Fruit fly (Drosophila melanogaster) whole organism, embryonic: ENCODE data around the gene caz.

Experiments used
- B-H2 ChIP-seq: fragments of 200-800 bp; sonication (Bioruptor generic); optimal IDR thresholded peaks from 2 replicates; lab custom pipeline; 2018; ENCODE audit warnings: missing biosample characterization, mild to moderate bottlenecking, missing genetic modification characterization
- CG10147 ChIP-seq: fragments of 200-800 bp; sonication (Bioruptor generic); optimal IDR thresholded peaks from 2 replicates; lab custom pipeline; 2019; ENCODE audit warnings: missing biosample characterization, mild to moderate bottlenecking, missing genetic modification characterization, moderate library complexity
- CG10267 ChIP-seq: fragments of 200-800 bp; sonication (Bioruptor generic); optimal IDR thresholded peaks from 2 replicates; lab custom pipeline; 2018; ENCODE audit warnings: missing biosample characterization, mild to moderate bottlenecking, missing genetic modification characterization, moderate library complexity
- CG10274 ChIP-seq: fragments of 200-800 bp; sonication (Bioruptor generic); optimal IDR thresholded peaks from 3 replicates; lab custom pipeline; 2017; ENCODE audit warnings: missing biosample characterization, mild to moderate bottlenecking, missing genetic modification characterization
- CG12769 ChIP-seq: fragments of 200-800 bp; sonication (Bioruptor generic); optimal IDR thresholded peaks from 2 replicates; lab custom pipeline; 2019; ENCODE audit warnings: missing biosample characterization, mild to moderate bottlenecking, missing genetic modification characterization, moderate library complexity
- CG13894 ChIP-seq: fragments of 200-800 bp; sonication (Bioruptor generic); optimal IDR thresholded peaks from 3 replicates; lab custom pipeline; 2018; ENCODE audit warnings: missing biosample characterization, mild to moderate bottlenecking, missing genetic modification characterization, moderate library complexity
- CG15696 ChIP-seq: fragments of 200-800 bp; sonication (Bioruptor generic); optimal IDR thresholded peaks from 2 replicates; lab custom pipeline; 2019; ENCODE audit warnings: missing biosample characterization, mild to moderate bottlenecking, missing genetic modification characterization, moderate library complexity
- CG17361 ChIP-seq: fragments of 200-800 bp; sonication (Bioruptor generic); IDR thresholded peaks from 3 replicates; pipeline ENCODE4 v1.3.6; 2022; ENCODE audit warnings: missing biosample characterization, missing genetic modification characterization
- CG30403 ChIP-seq: fragments of 200-800 bp; sonication (Bioruptor generic); optimal IDR thresholded peaks from 3 replicates; lab custom pipeline; 2016; ENCODE audit warnings: missing biosample characterization, missing genetic modification characterization
- CG33557 ChIP-seq: fragments of 200-800 bp; sonication (Bioruptor generic); optimal IDR thresholded peaks from 2 replicates; lab custom pipeline; 2019; ENCODE audit warnings: missing biosample characterization, mild to moderate bottlenecking, missing genetic modification characterization, moderate library complexity
- CG4328 ChIP-seq: fragments of 200-800 bp; sonication (Bioruptor generic); optimal IDR thresholded peaks from 3 replicates; lab custom pipeline; 2017; ENCODE audit warnings: missing biosample characterization, missing genetic modification reagents, missing genetic modification characterization
- CG6654 ChIP-seq: fragments of 200-800 bp; sonication (Bioruptor generic); optimal IDR thresholded peaks from 2 replicates; lab custom pipeline; 2017; ENCODE audit warnings: missing biosample characterization, mild to moderate bottlenecking, missing genetic modification characterization
- CG6689 ChIP-seq: fragments of 200-800 bp; sonication (Bioruptor generic); IDR thresholded peaks from 2 replicates; pipeline ENCODE4 v1.3.6; 2022; ENCODE audit warnings: missing biosample characterization, missing genetic modification characterization
- CG7928 ChIP-seq: fragments of 200-800 bp; sonication (Bioruptor generic); optimal IDR thresholded peaks from 2 replicates; lab custom pipeline; 2017; ENCODE audit warnings: missing biosample characterization, mild to moderate bottlenecking, missing genetic modification characterization
- CG8924 ChIP-seq: fragments of 200-800 bp; optimal IDR thresholded peaks from 3 replicates; lab custom pipeline; 2019; ENCODE audit warnings: missing biosample characterization, mild to moderate bottlenecking, missing genetic modification characterization, moderate library complexity
- CG9797 ChIP-seq: fragments of 200-800 bp; sonication (Bioruptor generic); optimal IDR thresholded peaks from 3 replicates; lab custom pipeline; 2018; ENCODE audit warnings: missing biosample characterization, mild to moderate bottlenecking, missing genetic modification characterization
- D ChIP-seq, 2 experiments: fragments of 200-800 bp in 1 of 2; fragments of >200 bp in 1 of 2; sonication (Bioruptor generic) in 1 of 2; optimal IDR thresholded peaks; 2 replicates in 1 of 2; 3 replicates in 1 of 2; lab custom pipeline; 2017; ENCODE audit warnings: mild to moderate bottlenecking in 1 of 2, missing biosample characterization in 1 of 2, missing genetic modification characterization in 1 of 2, missing genetic modification reagents in 1 of 2
- Dbx ChIP-seq: fragments of 200-800 bp; sonication (Bioruptor generic); IDR thresholded peaks from 3 replicates; pipeline ENCODE4 v1.3.6; 2022; ENCODE audit warnings: missing biosample characterization, missing genetic modification characterization
- Doc3 ChIP-seq: fragments of 200-800 bp; sonication (Bioruptor generic); IDR thresholded peaks from 3 replicates; pipeline ENCODE4 v1.3.6; 2022; ENCODE audit warnings: missing biosample characterization, missing genetic modification characterization; ENCODE audit not compliant: partially characterized antibody
- E2f2 ChIP-seq: fragments of 200-800 bp; sonication (Bioruptor generic); IDR thresholded peaks from 2 replicates; pipeline ENCODE4 v1.3.6; 2022; ENCODE audit warnings: missing biosample characterization, missing genetic modification characterization
- Eip74EF ChIP-seq, 2 experiments: fragments of 200-800 bp in 1 of 2; fragments of >200 bp in 1 of 2; sonication (Bioruptor generic) in 1 of 2; optimal IDR thresholded peaks; 2 replicates each; lab custom pipeline; 2017 to 2019; ENCODE audit warnings: missing biosample characterization in 2 of 2, missing genetic modification characterization in 2 of 2, mild to moderate bottlenecking in 1 of 2, moderate library complexity in 1 of 2
- HLHmδ ChIP-seq: fragments of 200-800 bp; sonication (Bioruptor generic); optimal IDR thresholded peaks from 2 replicates; lab custom pipeline; 2018; ENCODE audit warnings: missing biosample characterization, mild to moderate bottlenecking, missing genetic modification characterization, moderate library complexity
- Hand ChIP-seq: fragments of 200-800 bp; sonication (Bioruptor generic); optimal IDR thresholded peaks from 2 replicates; lab custom pipeline; 2017; ENCODE audit warnings: mild to moderate bottlenecking, missing biosample characterization, missing genetic modification reagents, missing genetic modification characterization
- MESR4 ChIP-seq: fragments of 200-800 bp; sonication (Bioruptor generic); optimal IDR thresholded peaks from 2 replicates; lab custom pipeline; 2018; ENCODE audit warnings: missing biosample characterization, mild to moderate bottlenecking, missing genetic modification characterization, moderate library complexity
- Med ChIP-seq: fragments of 200-800 bp; sonication (Bioruptor generic); peaks from one replicate; lab custom pipeline; 2016; ENCODE audit warnings: missing biosample characterization, missing genetic modification characterization, mild to moderate bottlenecking, inconsistent platforms, moderate library complexity
- Nf-YC ChIP-seq: fragments of 200-800 bp; optimal IDR thresholded peaks from 3 replicates; lab custom pipeline; 2019; ENCODE audit warnings: missing biosample characterization, mild to moderate bottlenecking, missing genetic modification characterization, moderate library complexity
- Opbp ChIP-seq: fragments of 200-800 bp; sonication (Bioruptor generic); IDR thresholded peaks from 3 replicates; pipeline ENCODE4 v1.3.6; 2022; ENCODE audit warnings: missing biosample characterization, missing genetic modification characterization; ENCODE audit not compliant: partially characterized antibody
- bab2 ChIP-seq: fragments of 200-800 bp; sonication (Bioruptor generic); optimal IDR thresholded peaks from 2 replicates; lab custom pipeline; 2016; ENCODE audit warnings: missing biosample characterization, missing genetic modification characterization
- bsh ChIP-seq, 2 experiments: fragments of 200-800 bp; sonication (Bioruptor generic); optimal IDR thresholded peaks; 2 replicates each; lab custom pipeline; 2017 to 2018; ENCODE audit warnings: mild to moderate bottlenecking in 2 of 2, missing biosample characterization in 2 of 2, missing genetic modification characterization in 2 of 2, moderate library complexity in 1 of 2
- cg ChIP-seq: fragments of 200-800 bp; sonication (Bioruptor generic); optimal IDR thresholded peaks from 3 replicates; lab custom pipeline; 2019; ENCODE audit warnings: missing biosample characterization, mild to moderate bottlenecking, missing genetic modification characterization, moderate library complexity
- chm ChIP-seq: fragments of 200-800 bp; sonication (Bioruptor generic); IDR thresholded peaks from 2 replicates; pipeline ENCODE4 v1.3.6; 2022; ENCODE audit warnings: missing biosample characterization, missing genetic modification characterization
- corto ChIP-seq: fragments of 200-800 bp; sonication (Bioruptor generic); optimal IDR thresholded peaks from 2 replicates; lab custom pipeline; 2016; ENCODE audit warnings: missing biosample characterization, mild to moderate bottlenecking, missing genetic modification characterization, moderate library complexity
- cwo ChIP-seq: fragments of 200-800 bp; sonication (Bioruptor generic); optimal IDR thresholded peaks from 3 replicates; lab custom pipeline; 2017; ENCODE audit warnings: missing biosample characterization, missing genetic modification characterization, mild to moderate bottlenecking, moderate library complexity, missing genetic modification reagents
- da ChIP-seq: fragments of 200-800 bp; sonication (Bioruptor generic); optimal IDR thresholded peaks from 2 replicates; lab custom pipeline; 2016; ENCODE audit warnings: missing biosample characterization, missing genetic modification characterization
- gcm ChIP-seq: fragments of 200-800 bp; sonication (Bioruptor generic); optimal IDR thresholded peaks from 2 replicates; lab custom pipeline; 2019; ENCODE audit warnings: missing biosample characterization, mild to moderate bottlenecking, missing genetic modification characterization, moderate library complexity
- gcm2 ChIP-seq: fragments of 200-800 bp; sonication (Bioruptor generic); optimal IDR thresholded peaks from 2 replicates; lab custom pipeline; 2016; ENCODE audit warnings: missing biosample characterization, missing genetic modification characterization
- grau ChIP-seq: fragments of 200-800 bp; optimal IDR thresholded peaks from 3 replicates; lab custom pipeline; 2019; ENCODE audit warnings: missing biosample characterization, mild to moderate bottlenecking, missing genetic modification characterization, moderate library complexity
- insv ChIP-seq, 2 experiments: fragments of 200-800 bp; sonication (Bioruptor generic); optimal IDR thresholded peaks; 3 replicates each; lab custom pipeline; 2016 to 2018; ENCODE audit warnings: missing biosample characterization in 2 of 2, missing genetic modification characterization in 2 of 2
- kni ChIP-seq: fragments of 200-800 bp; sonication (Bioruptor generic); optimal IDR thresholded peaks from 3 replicates; lab custom pipeline; 2017; ENCODE audit warnings: mild to moderate bottlenecking, missing biosample characterization, missing genetic modification reagents, missing genetic modification characterization
- mirr ChIP-seq: fragments of 200-800 bp; sonication (Bioruptor generic); optimal IDR thresholded peaks from 3 replicates; lab custom pipeline; 2018; ENCODE audit warnings: missing biosample characterization, mild to moderate bottlenecking, missing genetic modification characterization
- nau ChIP-seq: fragments of 200-800 bp; sonication (Bioruptor generic); optimal IDR thresholded peaks from 3 replicates; lab custom pipeline; 2017; ENCODE audit warnings: missing biosample characterization, mild to moderate bottlenecking, missing genetic modification characterization, missing genetic modification reagents
- ranshi ChIP-seq: fragments of 200-800 bp; sonication (Bioruptor generic); IDR thresholded peaks from 2 replicates; pipeline ENCODE4 v1.3.6; 2022; ENCODE audit warnings: missing biosample characterization, missing genetic modification characterization
- z ChIP-seq: fragments of 200-800 bp; sonication (Bioruptor generic); IDR thresholded peaks from 3 replicates; pipeline ENCODE4 v1.3.6; 2022; ENCODE audit warnings: missing biosample characterization, missing genetic modification characterization
- zen2 ChIP-seq: fragments of 200-800 bp; sonication (Bioruptor generic); IDR thresholded peaks from 3 replicates; pipeline ENCODE4 v1.3.6; 2022; ENCODE audit warnings: missing biosample characterization, missing genetic modification characterization; ENCODE audit not compliant: partially characterized antibody

The caz gene

dm6 chrX:16313078-16313875 is 24.7 kb downstream of the caz start, which contains the start of the genes CG9915 and SWIP (continued):
- TF ChIP-seq zen2 (0 out of 3 replicates have a peak, but pooled peaks have one; percentile 36), nau (no peak), CG9797 (no peak), kni (no peak), CG6654 (GFP tag; lab: Kevin White, UChicago) (no peak), CG7928 (GFP tag; lab: Kevin White, UChicago) (no peak), da (GFP tag; lab: Kevin White, UChicago) (no peak)

- peak; percentile 6 for TF ChIP-seq CG12769
- 0 out of 3 replicates have a peak, but pooled peaks have one; percentile 7 for TF ChIP-seq CG17361 (GFP tag; lab: Robert Waterston, UW)
- TF ChIP-seq B-H2 (GFP tag; lab: Kevin White, UChicago): peak; percentile 40
- peak; percentile 97 for TF ChIP-seq cg (GFP tag; lab: Kevin White, UChicago)
- TF ChIP-seq Dbx (GFP tag; lab: Robert Waterston, UW): peak; percentile 21; the same call in 1 of the 3 replicates
- TF ChIP-seq Eip74EF (GFP tag; optimal IDR thresholded peaks at IDR 0.05; lab: Kevin White, UChicago): peak in 1 of 2 experiments; percentile 11
- TF ChIP-seq CG10274 (GFP tag; lab: Kevin White, UChicago): no peak
- TF ChIP-seq CG15696 (tag; lab: Kevin White, UChicago): peak; percentile 28
- peak; percentile 82 for TF ChIP-seq mirr (GFP tag; lab: Kevin White, UChicago)
- TF ChIP-seq bsh (GFP tag; optimal IDR thresholded peaks at IDR 0.05; lab: Kevin White, UChicago): peak in 1 of 2 experiments; percentile 41
- peak; percentile 8 for TF ChIP-seq gcm2 (GFP tag; lab: Kevin White, UChicago)
- peak in 1 of 2 experiments; percentile 83 for TF ChIP-seq insv (GFP tag; optimal IDR thresholded peaks at IDR 0.05; lab: Kevin White, UChicago)
- TF ChIP-seq Opbp (GFP tag; lab: Robert Waterston, UW): peak; percentile 49; the same call in 2 of the 3 replicates
- peak; percentile 17 for TF ChIP-seq CG4328 (GFP tag; lab: Kevin White, UChicago)
- TF ChIP-seq MESR4 (GFP tag; lab: Kevin White, UChicago): peak; percentile 50
- peak; percentile 6 for TF ChIP-seq cwo (GFP tag; lab: Kevin White, UChicago)
- TF ChIP-seq E2f2 (GFP tag; lab: Robert Waterston, UW): no peak
- no peak for TF ChIP-seq bab2 (GFP tag; lab: Kevin White, UChicago)
- TF ChIP-seq CG10147 (GFP tag; lab: Kevin White, UChicago): no peak
- TF ChIP-seq CG33557 (GFP tag; lab: Kevin White, UChicago): peak; percentile 4
- peak; percentile 45 for TF ChIP-seq Nf-YC
- peak; percentile 69 for TF ChIP-seq HLHmδ
- TF ChIP-seq CG13894 (tag; lab: Kevin White, UChicago): peak; percentile 34
- TF ChIP-seq Hand (GFP tag; lab: Kevin White, UChicago): no peak
- peak; percentile 38 for TF ChIP-seq corto (GFP tag; lab: Kevin White, UChicago)
- peak; percentile 51 for TF ChIP-seq Med (GFP tag; lab: Kevin White, UChicago)
- TF ChIP-seq CG10267 (tag; lab: Kevin White, UChicago): no peak
- peak; percentile 1 for TF ChIP-seq CG30403 (GFP tag; lab: Kevin White, UChicago)
- peak; percentile 9 for TF ChIP-seq CG8924 (tag; lab: Kevin White, UChicago)
- no peak for TF ChIP-seq ranshi (GFP tag; lab: Robert Waterston, UW)
- TF ChIP-seq chm: peak; percentile 74
- TF ChIP-seq CG6689 (GFP tag; lab: Robert Waterston, UW): no peak
- TF ChIP-seq z (GFP tag; lab: Robert Waterston, UW): peak; percentile 23; the same call in 1 of the 3 replicates
- no peak for TF ChIP-seq D (optimal IDR thresholded peaks at IDR 0.05; lab: Kevin White, UChicago)
- no peak for TF ChIP-seq D (GFP tag; optimal IDR thresholded peaks at IDR 0.05; lab: Kevin White, UChicago)
- TF ChIP-seq Doc3 (GFP tag; lab: Robert Waterston, UW): no peak
- TF ChIP-seq gcm: peak; percentile 84
- no peak for TF ChIP-seq grau (tag; lab: Kevin White, UChicago)
Observed at dm6 chrX:16318858-16319557, 30.4 kb downstream of the caz start.
